Fruit fly (Drosophila melanogaster) whole organism, adult: ENCODE measurements around the gene Nedd8.

Experiments
- CG11617 ChIP-seq: fragments of 200-800 bp; sonication (Bioruptor generic); optimal IDR thresholded peaks from 2 replicates; lab custom pipeline; 2017; ENCODE audit warnings: mild to moderate bottlenecking, missing biosample characterization, missing genetic modification reagents, missing genetic modification characterization
- CG12768 ChIP-seq: fragments of 200-800 bp; sonication (Bioruptor generic); optimal IDR thresholded peaks from 2 replicates; lab custom pipeline; 2017; ENCODE audit warnings: missing biosample characterization, missing genetic modification characterization, mild to moderate bottlenecking, moderate library complexity, missing genetic modification reagents
- CG14711 ChIP-seq: fragments of 200-800 bp; sonication (Bioruptor generic); optimal IDR thresholded peaks from 2 replicates; lab custom pipeline; 2018; ENCODE audit warnings: missing biosample characterization, mild to moderate bottlenecking, missing genetic modification characterization, moderate library complexity
- CG1620 ChIP-seq: fragments of 200-800 bp; sonication (Bioruptor generic); optimal IDR thresholded peaks from 2 replicates; lab custom pipeline; 2016; ENCODE audit warnings: missing biosample characterization, missing genetic modification characterization
- CG33017 ChIP-seq: fragments of 200-800 bp; sonication (Bioruptor generic); optimal IDR thresholded peaks from 2 replicates; lab custom pipeline; 2018; ENCODE audit warnings: missing biosample characterization, mild to moderate bottlenecking, missing genetic modification characterization, moderate library complexity
- CG5204 ChIP-seq: fragments of 200-800 bp; sonication (Bioruptor generic); optimal IDR thresholded peaks from 2 replicates; lab custom pipeline; 2016; ENCODE audit warnings: missing biosample characterization, missing genetic modification characterization
- CG7045 ChIP-seq: fragments of 200-800 bp; sonication (Bioruptor generic); optimal IDR thresholded peaks from 2 replicates; lab custom pipeline; 2017; ENCODE audit warnings: missing biosample characterization, mild to moderate bottlenecking, missing genetic modification characterization
- CG7101 ChIP-seq: fragments of 200-800 bp; sonication (Bioruptor generic); optimal IDR thresholded peaks from 2 replicates; lab custom pipeline; 2018; ENCODE audit warnings: missing biosample characterization, mild to moderate bottlenecking, missing genetic modification characterization, moderate library complexity
- Clk ChIP-seq: fragments of 200-800 bp; sonication (Bioruptor generic); optimal IDR thresholded peaks from 2 replicates; lab custom pipeline; 2017; ENCODE audit warnings: missing biosample characterization, missing genetic modification characterization
- Crg-1 ChIP-seq: fragments of 200-800 bp; sonication (Bioruptor generic); optimal IDR thresholded peaks from 2 replicates; lab custom pipeline; 2016; ENCODE audit warnings: missing biosample characterization, missing genetic modification characterization
- Hr96 ChIP-seq: fragments of 200-800 bp; sonication (Bioruptor generic); optimal IDR thresholded peaks from 2 replicates; lab custom pipeline; 2016; ENCODE audit warnings: missing biosample characterization, missing genetic modification characterization
- Mnt ChIP-seq: fragments of 200-800 bp; sonication (Bioruptor generic); optimal IDR thresholded peaks from 2 replicates; lab custom pipeline; 2016; ENCODE audit warnings: missing biosample characterization, mild to moderate bottlenecking, missing genetic modification characterization
- bab1 ChIP-seq: fragments of 200-800 bp; sonication (Bioruptor generic); optimal IDR thresholded peaks from 3 replicates; lab custom pipeline; 2019; ENCODE audit warnings: missing biosample characterization, mild to moderate bottlenecking, missing genetic modification characterization, moderate library complexity
- cic ChIP-seq: fragments of 200-800 bp; sonication (Bioruptor generic); optimal IDR thresholded peaks from 2 replicates; lab custom pipeline; 2017; ENCODE audit warnings: missing biosample characterization, mild to moderate bottlenecking, missing genetic modification characterization, moderate library complexity
- cnc ChIP-seq, 2 experiments: fragments of >200 bp; optimal IDR thresholded peaks; 2 replicates each; lab custom pipeline; 2017
- kay ChIP-seq: fragments of 200-800 bp; sonication (Bioruptor generic); peaks from one replicate; lab custom pipeline; 2016; ENCODE audit warnings: missing biosample characterization, missing genetic modification characterization, borderline replicate concordance
- ovo ChIP-seq: fragments of 200-800 bp; sonication (Bioruptor generic); optimal IDR thresholded peaks from 2 replicates; lab custom pipeline; 2016; ENCODE audit warnings: missing biosample characterization, missing genetic modification characterization
- pad ChIP-seq: fragments of 200-800 bp; sonication (Bioruptor generic); optimal IDR thresholded peaks from 3 replicates; lab custom pipeline; 2017; ENCODE audit warnings: missing biosample characterization, missing genetic modification characterization, mild to moderate bottlenecking, moderate library complexity, missing genetic modification reagents
- tj ChIP-seq: fragments of 200-800 bp; sonication (Bioruptor generic); optimal IDR thresholded peaks from 3 replicates; lab custom pipeline; 2017; ENCODE audit warnings: missing biosample characterization, mild to moderate bottlenecking, missing genetic modification characterization, moderate library complexity
- toe ChIP-seq: fragments of 200-800 bp; sonication (Bioruptor generic); optimal IDR thresholded peaks from 2 replicates; lab custom pipeline; 2016; ENCODE audit warnings: missing biosample characterization, missing genetic modification characterization

Gene Nedd8

DNA sequence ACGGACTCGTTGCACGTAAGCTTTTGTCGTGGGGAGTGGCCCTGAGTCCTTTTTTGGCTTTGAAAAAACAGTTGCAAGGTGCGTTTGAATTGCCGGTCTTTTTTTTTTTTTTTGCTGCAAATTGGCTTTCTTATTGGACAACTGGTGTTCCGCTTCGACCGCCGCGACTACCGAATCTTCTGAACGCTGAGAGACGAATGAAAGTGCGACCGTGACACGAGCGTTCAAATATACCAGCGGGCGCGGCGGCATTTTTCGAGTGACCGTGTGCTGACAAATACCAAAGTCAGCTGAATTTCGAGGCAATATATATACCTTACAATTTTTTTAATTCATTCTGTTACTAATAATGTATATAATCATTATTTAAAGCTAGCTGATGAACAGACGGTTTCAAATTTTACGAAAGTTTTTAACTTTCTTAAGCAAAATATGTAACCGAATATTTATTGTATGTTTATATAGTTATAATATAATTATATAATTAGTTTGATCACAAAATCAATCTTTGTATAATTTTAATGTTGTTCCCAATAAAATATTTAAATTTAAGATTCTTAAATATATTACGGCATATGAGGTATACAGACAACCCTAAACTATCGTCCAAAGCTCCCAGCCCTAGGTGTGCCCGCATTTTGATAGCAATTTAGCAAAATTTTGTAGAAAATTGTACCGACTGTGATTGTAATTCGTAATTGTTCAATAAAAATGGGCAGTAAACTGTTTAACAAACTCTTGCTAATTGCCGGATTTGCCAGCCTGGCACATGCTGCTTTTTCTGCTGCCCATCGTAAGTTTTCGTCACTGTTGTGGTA, 35.6 kb upstream of the Nedd8 start, which contains the start of the genes Swip-1 and EMC5:
Swip-1 (minus strand) TSS at position 203 of the 818 bp plus-strand sequence.
EMC5 (plus strand) TSS at position 630 of the 818 bp plus-strand sequence.
- TF ChIP-seq CG7045 (GFP tag; lab: Kevin White, UChicago) (peak; percentile 2), cic (GFP tag; lab: Kevin White, UChicago) (no peak), CG7101 (tag; lab: Kevin White, UChicago) (peak; percentile 74), toe (GFP tag; lab: Kevin White, UChicago) (peak; percentile 48), kay (GFP tag; lab: Kevin White, UChicago) (no peak), Mnt (peak; percentile 22), ovo (peak; percentile 36), Clk (GFP tag; lab: Kevin White, UChicago) (no peak), CG5204 (GFP tag; lab: Kevin White, UChicago) (no peak), CG33017 (peak; percentile 29), Crg-1 (no peak), CG1620 (GFP tag; lab: Kevin White, UChicago) (peak; percentile 8), CG11617 (GFP tag; lab: Kevin White, UChicago) (peak; percentile 65), bab1 (GFP tag; lab: Kevin White, UChicago) (peak; percentile 29), pad (GFP tag; lab: Kevin White, UChicago) (peak; percentile 26), tj (GFP tag; lab: Kevin White, UChicago) (peak; percentile 57), CG14711 (tag; lab: Kevin White, UChicago) (peak; percentile 92)

DNA sequence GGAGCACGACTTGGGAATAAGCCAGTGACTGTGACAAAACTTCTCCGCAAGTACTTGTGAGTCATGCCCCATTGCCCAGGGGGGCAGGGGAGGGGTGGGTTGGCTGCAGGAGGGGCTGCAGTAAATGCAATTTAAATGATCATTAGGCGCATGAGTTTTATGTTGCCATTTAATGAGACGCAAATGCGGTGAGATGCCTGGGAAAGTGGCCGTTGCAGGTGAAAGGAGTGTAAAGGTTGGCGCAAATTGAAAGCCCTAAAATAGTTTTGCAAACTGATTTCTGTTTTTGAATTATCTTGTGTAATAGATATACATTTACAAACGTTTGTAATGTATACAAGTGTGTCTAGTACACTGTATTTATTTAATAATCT, 34.5 kb upstream of the Nedd8 start:
- TF ChIP-seq CG14711 (tag; lab: Kevin White, UChicago): no peak
- TF ChIP-seq tj (GFP tag; lab: Kevin White, UChicago): no peak

DNA sequence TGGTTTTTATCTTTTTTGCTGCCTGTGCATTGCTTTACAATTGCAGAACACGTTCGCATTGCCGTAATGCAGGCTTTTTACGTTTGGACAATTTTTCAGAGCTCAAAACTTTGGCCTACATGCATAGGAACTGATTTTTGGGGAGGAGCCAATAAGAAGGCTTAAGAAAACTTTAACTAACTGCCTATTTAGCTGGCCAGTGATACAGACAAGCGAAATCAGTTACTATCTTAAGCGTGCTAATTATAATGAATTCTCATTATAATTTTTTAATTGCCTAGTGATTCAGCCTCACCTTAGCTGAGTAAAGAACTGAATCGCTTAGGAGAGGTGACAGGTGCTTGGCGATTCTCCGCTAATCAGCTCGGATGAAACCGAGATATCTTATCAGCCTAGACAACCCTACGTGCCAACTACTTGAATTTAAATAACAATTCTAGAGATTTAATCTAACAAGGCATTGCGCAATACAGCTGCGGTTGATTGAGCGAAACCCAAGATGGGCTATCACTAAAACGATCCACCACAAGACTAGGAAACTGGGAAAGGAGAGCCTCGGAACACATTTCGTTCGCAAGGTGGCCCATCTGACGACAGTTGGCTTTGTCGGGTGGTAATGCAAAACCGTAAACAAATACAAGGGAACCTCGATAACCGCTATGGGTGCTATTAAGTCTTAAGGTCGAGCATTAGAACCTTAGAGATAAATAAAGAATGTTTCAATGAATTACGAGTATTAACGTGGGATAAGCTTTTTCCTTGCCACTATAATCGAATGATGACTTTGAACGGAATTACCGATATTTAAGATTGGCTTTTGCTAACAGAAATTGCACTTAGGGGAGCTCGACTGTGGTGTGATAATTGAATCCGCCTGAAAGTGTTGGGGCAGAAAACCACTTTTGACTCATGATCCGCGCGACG, 33.8 kb upstream of the Nedd8 start:
- TF ChIP-seq ovo (no peak), CG1620 (GFP tag; lab: Kevin White, UChicago) (no peak), cnc (optimal IDR thresholded peaks at IDR 0.05; lab: Kevin White, UChicago) (no peak), CG7101 (tag; lab: Kevin White, UChicago) (peak; percentile 56), Crg-1 (no peak), CG11617 (GFP tag; lab: Kevin White, UChicago) (peak; percentile 21), Mnt (peak; percentile 6), toe (GFP tag; lab: Kevin White, UChicago) (no peak), CG7045 (GFP tag; lab: Kevin White, UChicago) (peak; percentile 53), CG14711 (tag; lab: Kevin White, UChicago) (peak; percentile 29), pad (GFP tag; lab: Kevin White, UChicago) (no peak), tj (GFP tag; lab: Kevin White, UChicago) (peak; percentile 10), kay (GFP tag; lab: Kevin White, UChicago) (peak; percentile 91), cic (GFP tag; lab: Kevin White, UChicago) (peak; percentile 32), Hr96 (GFP tag; lab: Kevin White, UChicago) (peak; percentile 54), bab1 (GFP tag; lab: Kevin White, UChicago) (peak; percentile 20), Clk (GFP tag; lab: Kevin White, UChicago) (no peak), CG33017 (peak; percentile 66), CG12768 (peak; percentile 25), CG5204 (GFP tag; lab: Kevin White, UChicago) (no peak)

DNA sequence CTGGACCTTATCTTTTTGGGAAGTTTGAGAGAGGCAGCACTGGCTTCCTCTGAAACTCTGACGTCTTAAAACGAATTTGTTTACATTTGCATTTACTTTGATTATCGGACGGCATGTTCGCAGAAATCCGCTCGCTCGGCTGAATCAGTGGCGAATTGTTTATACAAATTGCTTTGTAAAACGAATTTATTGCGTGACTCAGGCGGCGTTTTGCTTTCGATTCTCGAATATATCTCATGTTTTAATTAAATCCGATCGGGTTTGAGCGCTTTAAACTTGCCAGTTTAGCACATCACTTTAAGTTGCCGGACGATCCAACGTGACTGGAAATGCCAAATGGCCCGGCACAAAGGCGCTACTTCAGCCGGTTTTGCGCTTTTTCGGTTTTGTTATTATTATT, 32.5 kb upstream of the Nedd8 start:
- peak; percentile 51 for TF ChIP-seq tj (GFP tag; lab: Kevin White, UChicago)
- TF ChIP-seq kay (GFP tag; lab: Kevin White, UChicago): no peak
- no peak for TF ChIP-seq Clk (GFP tag; lab: Kevin White, UChicago)
- TF ChIP-seq CG7101 (tag; lab: Kevin White, UChicago): no peak
- TF ChIP-seq CG5204 (GFP tag; lab: Kevin White, UChicago): no peak
- no peak for TF ChIP-seq CG7045 (GFP tag; lab: Kevin White, UChicago)
- no peak for TF ChIP-seq CG14711 (tag; lab: Kevin White, UChicago)
- no peak for TF ChIP-seq Mnt
- no peak for TF ChIP-seq ovo
- no peak for TF ChIP-seq toe (GFP tag; lab: Kevin White, UChicago)
- TF ChIP-seq pad (GFP tag; lab: Kevin White, UChicago): no peak
- TF ChIP-seq cic (GFP tag; lab: Kevin White, UChicago): peak; percentile 15
- no peak for TF ChIP-seq Crg-1
- TF ChIP-seq cnc (optimal IDR thresholded peaks at IDR 0.05; lab: Kevin White, UChicago): no peak
- TF ChIP-seq CG11617 (GFP tag; lab: Kevin White, UChicago): no peak
- no peak for TF ChIP-seq CG12768
- no peak for TF ChIP-seq Hr96 (GFP tag; lab: Kevin White, UChicago)
- TF ChIP-seq bab1 (GFP tag; lab: Kevin White, UChicago): no peak
- no peak for TF ChIP-seq CG1620 (GFP tag; lab: Kevin White, UChicago)
- TF ChIP-seq CG33017: peak; percentile 5
